Worm (Caenorhabditis elegans): ENCODE results near the gene hlh-30.

Gene hlh-30

DNA sequence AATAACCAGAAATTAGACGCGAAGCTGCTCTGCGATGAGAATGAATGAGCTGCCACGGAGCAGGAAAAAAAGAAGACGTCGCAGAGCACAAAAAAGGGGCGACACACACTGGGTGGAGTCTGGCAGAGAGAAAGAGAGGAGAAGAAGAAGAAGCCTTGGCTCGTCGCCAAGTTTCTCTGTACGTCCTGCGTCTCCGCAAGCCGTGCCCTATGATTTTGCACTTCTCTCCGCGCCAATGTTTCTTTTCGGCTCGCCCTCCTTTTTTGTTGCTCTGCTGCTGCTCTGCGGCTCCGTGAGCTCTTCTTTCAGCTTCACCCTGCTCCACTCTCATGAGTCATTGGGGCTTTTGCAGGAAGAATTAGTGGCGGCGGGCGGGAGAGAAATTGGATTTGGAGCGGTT, at the start of gene hlh-30 (continued):
- TF ChIP-seq fos-1 (tag; optimal IDR thresholded peaks at IDR 0.05), result peak; percentile 55
- no peak for TF ChIP-seq sup-37 (GFP tag; optimal IDR thresholded peaks at IDR 0.05)
- no peak for TF ChIP-seq nhr-76 (tag; optimal IDR thresholded peaks at IDR 0.05)
- peak; percentile 78 for TF ChIP-seq egl-13 (tag; optimal IDR thresholded peaks at IDR 0.05)
- no peak for TF ChIP-seq irx-1 (tag; optimal IDR thresholded peaks at IDR 0.05)
- TF ChIP-seq nhr-12 (tag; optimal IDR thresholded peaks at IDR 0.05), result no peak
- TF ChIP-seq snpc-4 (tag; optimal IDR thresholded peaks at IDR 0.05), result no peak
- TF ChIP-seq pax-3 (tag; optimal IDR thresholded peaks at IDR 0.05), result no peak
- no peak for TF ChIP-seq pag-3 (tag; optimal IDR thresholded peaks at IDR 0.05; ENCODE audit: borderline replicate concordance, insufficient read depth)
- TF ChIP-seq fkh-8 (tag; optimal IDR thresholded peaks at IDR 0.05), result peak; percentile 88
- no peak for TF ChIP-seq alr-1 (tag; optimal IDR thresholded peaks at IDR 0.05; ENCODE audit: borderline replicate concordance)

DNA sequence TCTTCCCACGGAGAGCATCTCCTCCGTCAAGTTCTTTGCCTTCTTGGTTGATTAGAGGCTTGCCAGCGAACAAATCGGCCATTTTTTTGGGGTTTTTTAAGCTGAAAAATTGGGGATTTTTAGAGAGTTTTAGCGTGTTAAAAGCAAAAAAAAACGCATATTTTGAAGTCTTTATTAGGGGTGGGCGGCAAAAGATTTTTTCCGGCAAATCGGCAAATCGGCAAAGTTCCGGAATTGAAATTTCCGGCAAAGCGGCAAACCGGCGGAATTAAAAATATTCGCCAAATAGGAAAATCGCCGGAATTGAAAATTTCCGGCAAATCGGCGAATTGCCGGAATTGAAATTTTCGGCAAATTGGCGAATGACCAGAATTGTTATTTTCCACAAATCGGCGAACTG, 49.4 kb upstream of the hlh-30 start, which contains the start of gene C35B1.5:
Gene C35B1.5 (minus strand): TSS at position 101 of the 400 bp plus-strand sequence.
- TF ChIP-seq mdl-1 (tag; optimal IDR thresholded peaks at IDR 0.05) (no peak), ceh-88 (GFP tag; IDR thresholded peaks at IDR 0.05) (no peak), Y116A8C.19 (tag; optimal IDR thresholded peaks at IDR 0.05; ENCODE audit: borderline replicate concordance) (no peak), hpl-2 (GFP tag; optimal IDR thresholded peaks at IDR 0.05) (no peak), nhr-12 (tag; optimal IDR thresholded peaks at IDR 0.05) (no peak), hlh-17 (GFP tag; optimal IDR thresholded peaks at IDR 0.05; ENCODE audit: borderline replicate concordance) (no peak), nhr-47 (tag; optimal IDR thresholded peaks at IDR 0.05) (no peak), nhr-11 (tag; optimal IDR thresholded peaks at IDR 0.05) (no peak), efl-1 (optimal IDR thresholded peaks at IDR 0.05) (no peak), efl-1 (GFP tag; optimal IDR thresholded peaks at IDR 0.05 in 1 of 2) (no peak), hlh-4 (tag; optimal IDR thresholded peaks at IDR 0.05) (no peak), efl-3 (GFP tag; optimal IDR thresholded peaks at IDR 0.05) (no peak), fkh-4 (tag; optimal IDR thresholded peaks at IDR 0.05; ENCODE audit: borderline replicate concordance) (no peak), fos-1 (tag; optimal IDR thresholded peaks at IDR 0.05) (no peak), nhr-237 (tag; optimal IDR thresholded peaks at IDR 0.05) (no peak), nhr-90 (tag; optimal IDR thresholded peaks at IDR 0.05; ENCODE audit: poor library complexity) (no peak), fkh-10 (GFP tag; optimal IDR thresholded peaks at IDR 0.05) (no peak), nhr-85 (tag) (no peak), lin-13 (GFP tag; optimal IDR thresholded peaks at IDR 0.05) (no peak), dsc-1 (tag; optimal IDR thresholded peaks at IDR 0.05) (no peak), lin-15B (tag; optimal IDR thresholded peaks at IDR 0.05) (no peak)

ce11 chrIV:4083094-4083493, 48.3 kb upstream of the hlh-30 start:
- TF ChIP-seq ceh-88 (GFP tag; IDR thresholded peaks at IDR 0.05), result no peak
- TF ChIP-seq fkh-10 (GFP tag; optimal IDR thresholded peaks at IDR 0.05), result no peak
- TF ChIP-seq ceh-90 (tag; optimal IDR thresholded peaks at IDR 0.05), result no peak
- no peak for TF ChIP-seq elt-2 (tag; optimal IDR thresholded peaks at IDR 0.05)
- TF ChIP-seq ceh-8 (GFP tag; optimal IDR thresholded peaks at IDR 0.05), result no peak
- TF ChIP-seq lir-3 (tag; optimal IDR thresholded peaks at IDR 0.05; ENCODE audit: poor library complexity), result no peak
- TF ChIP-seq pqm-1 (tag; optimal IDR thresholded peaks at IDR 0.05), result no peak
- TF ChIP-seq C16A3.4 (tag; optimal IDR thresholded peaks at IDR 0.05), result no peak
- TF ChIP-seq grh-1 (GFP tag; IDR thresholded peaks at IDR 0.05), result no peak
- no peak for TF ChIP-seq ceh-63 (GFP tag; optimal IDR thresholded peaks at IDR 0.05)

DNA sequence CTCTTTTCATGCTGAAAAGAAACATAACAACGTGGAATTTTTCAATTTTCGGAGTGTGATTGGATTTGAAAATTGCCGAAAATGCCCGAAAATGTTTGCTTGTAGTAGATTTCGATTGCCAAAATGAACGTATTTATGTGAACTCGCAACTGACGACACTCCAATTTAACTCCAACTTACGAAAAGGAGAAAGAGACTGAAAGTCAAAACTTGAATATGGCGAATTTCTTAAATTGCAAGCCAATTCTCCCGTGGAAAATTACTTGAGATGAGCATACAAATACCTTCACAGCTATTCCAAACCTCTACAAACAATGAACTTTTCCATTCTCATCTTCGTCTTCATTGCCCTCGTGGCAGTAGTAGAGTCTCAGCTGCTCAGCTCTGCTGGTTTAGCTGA, 47.8 kb upstream of the hlh-30 start:
- TF ChIP-seq efl-3 (GFP tag; optimal IDR thresholded peaks at IDR 0.05) (no peak), lir-3 (tag; optimal IDR thresholded peaks at IDR 0.05; ENCODE audit: poor library complexity) (no peak)

Measured in whole organism, L1 larva.